Worm (Caenorhabditis elegans): ENCODE results near the gene pcyt-1.

- TF ChIP-seq nhr-28 (tag; optimal IDR thresholded peaks at IDR 0.05) (no peak), ztf-11 (tag; optimal IDR thresholded peaks at IDR 0.05) (no peak), nhr-237 (tag; optimal IDR thresholded peaks at IDR 0.05) (no peak), M03D4.4 (tag; optimal IDR thresholded peaks at IDR 0.05) (no peak), ces-1 (GFP tag; optimal IDR thresholded peaks at IDR 0.05) (no peak), nhr-2 (tag; optimal IDR thresholded peaks at IDR 0.05) (no peak), ceh-83 (GFP tag; optimal IDR thresholded peaks at IDR 0.05) (no peak), sptf-1 (tag; optimal IDR thresholded peaks at IDR 0.05) (no peak), pha-4 (tag; optimal IDR thresholded peaks at IDR 0.05) (no peak), blmp-1 (tag; optimal IDR thresholded peaks at IDR 0.05) (no peak), lsy-2 (tag; optimal IDR thresholded peaks at IDR 0.05) (no peak), flh-1 (GFP tag; optimal IDR thresholded peaks at IDR 0.05) (no peak), bed-3 (GFP tag; optimal IDR thresholded peaks at IDR 0.05) (no peak)
These were observed 14.4 kb downstream of the pcyt-1 start for ce11 chrX:7586588-7586987.

Measured in whole organism, mixed stage, embryonic.